Worm (Caenorhabditis elegans): ENCODE results near the gene C39H7.4.

The C39H7.4 gene

DNA sequence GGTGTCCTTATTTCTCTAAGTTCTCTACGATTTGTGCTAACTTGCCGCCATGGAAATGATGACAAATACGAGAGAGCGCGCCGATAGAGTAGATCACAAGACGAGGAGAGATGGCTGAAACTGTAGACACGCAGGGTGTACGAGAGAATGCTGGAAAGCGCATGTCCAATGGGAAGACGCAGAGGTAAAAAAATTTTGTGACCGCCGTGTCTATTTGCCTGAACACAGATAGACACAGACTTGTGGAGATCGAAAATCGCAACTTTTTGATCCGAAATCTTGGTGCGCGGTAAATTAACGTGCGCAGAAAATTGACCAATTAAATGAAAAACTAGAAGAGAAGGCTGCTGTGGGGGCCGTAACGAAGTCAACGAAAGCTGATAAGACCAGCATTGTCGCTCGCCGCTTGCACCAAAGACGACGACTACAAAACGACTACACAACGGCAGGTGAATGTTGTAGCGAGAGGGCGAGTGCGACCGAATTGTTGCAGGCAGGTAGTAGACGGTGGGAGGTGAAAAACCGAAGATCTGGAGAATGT, 42.8 kb upstream of the C39H7.4 start (continued):
- peak; percentile 10 for TF ChIP-seq ceh-14 (tag; optimal IDR thresholded peaks at IDR 0.05)
- no peak for TF ChIP-seq nhr-232 (tag; optimal IDR thresholded peaks at IDR 0.05)
- TF ChIP-seq ceh-34 (tag; optimal IDR thresholded peaks at IDR 0.05) = peak; percentile 43
- TF ChIP-seq odd-2 (tag; optimal IDR thresholded peaks at IDR 0.05) = no peak
- TF ChIP-seq ceh-9 (tag; optimal IDR thresholded peaks at IDR 0.05) = no peak
- TF ChIP-seq T23F11.4 (GFP tag; optimal IDR thresholded peaks at IDR 0.05) = no peak
- no peak for TF ChIP-seq unc-86 (tag; optimal IDR thresholded peaks at IDR 0.05)
- TF ChIP-seq unc-55 (GFP tag; optimal IDR thresholded peaks at IDR 0.05) = peak; percentile 20
- TF ChIP-seq F13H6.1 (tag; optimal IDR thresholded peaks at IDR 0.05) = peak; percentile 32
- TF ChIP-seq pat-9 (tag; optimal IDR thresholded peaks at IDR 0.05) = no peak
- no peak for TF ChIP-seq pha-4 (tag; optimal IDR thresholded peaks at IDR 0.05)
- TF ChIP-seq ceh-30 (tag; optimal IDR thresholded peaks at IDR 0.05) = peak; percentile 91
- TF ChIP-seq ceh-19 (GFP tag; optimal IDR thresholded peaks at IDR 0.05) = peak; percentile 6
- TF ChIP-seq tbx-7 (tag; optimal IDR thresholded peaks at IDR 0.05) = no peak
- no peak for TF ChIP-seq mec-3 (tag; optimal IDR thresholded peaks at IDR 0.05; ENCODE audit: borderline replicate concordance)
- no peak for TF ChIP-seq ttx-3 (tag; optimal IDR thresholded peaks at IDR 0.05)
- TF ChIP-seq Y22D7AL.16 (tag; optimal IDR thresholded peaks at IDR 0.05) = no peak
- peak; percentile 64 for TF ChIP-seq elt-2 (tag; optimal IDR thresholded peaks at IDR 0.05)
- no peak for TF ChIP-seq nhr-11 (tag; optimal IDR thresholded peaks at IDR 0.05)
- no peak for TF ChIP-seq ahr-1 (tag; optimal IDR thresholded peaks at IDR 0.05)
- TF ChIP-seq ztf-16 (tag; optimal IDR thresholded peaks at IDR 0.05) = peak; percentile 34
- TF ChIP-seq rnt-1 (tag; optimal IDR thresholded peaks at IDR 0.05) = peak; percentile 49
- TF ChIP-seq tbx-2 (tag; optimal IDR thresholded peaks at IDR 0.05) = peak; percentile 50
- TF ChIP-seq ceh-48 (tag; optimal IDR thresholded peaks at IDR 0.05) = no peak
- peak; percentile 71 for TF ChIP-seq ceh-18 (tag; optimal IDR thresholded peaks at IDR 0.05)
- no peak for TF ChIP-seq zip-5 (tag; optimal IDR thresholded peaks at IDR 0.05)
- TF ChIP-seq ref-2 (tag; optimal IDR thresholded peaks at IDR 0.05) = peak; percentile 46
- no peak for TF ChIP-seq fkh-6 (tag; optimal IDR thresholded peaks at IDR 0.05)
- TF ChIP-seq K09A11.1 (tag; optimal IDR thresholded peaks at IDR 0.05; ENCODE audit: insufficient read depth) = no peak
- no peak for TF ChIP-seq hlh-8 (tag; optimal IDR thresholded peaks at IDR 0.05)
- TF ChIP-seq unc-42 (tag; optimal IDR thresholded peaks at IDR 0.05) = peak; percentile 25
- TF ChIP-seq lim-6 (tag; optimal IDR thresholded peaks at IDR 0.05) = no peak

DNA sequence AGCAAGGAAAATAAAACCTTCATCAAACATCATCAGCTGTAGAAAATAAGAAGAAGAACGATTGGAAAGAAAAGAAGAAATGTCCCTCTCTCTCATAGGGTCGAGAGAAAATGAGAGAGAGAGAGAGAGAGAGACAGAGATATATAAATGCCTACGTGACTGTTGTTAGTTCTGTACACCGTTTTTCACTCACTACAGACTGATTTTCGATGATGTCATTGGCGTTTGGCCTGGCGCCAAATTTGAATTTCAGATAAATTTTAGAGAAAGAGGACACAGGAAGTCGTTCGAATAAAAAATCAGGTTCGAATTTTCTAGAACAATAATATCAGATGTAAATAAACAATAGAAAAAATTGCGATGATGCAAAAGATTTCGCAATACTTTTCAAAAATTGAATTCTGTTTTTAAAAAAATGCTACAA, 41.6 kb upstream of the C39H7.4 start:
- TF ChIP-seq dve-1 (tag; optimal IDR thresholded peaks at IDR 0.05) = peak; percentile 60
- peak; percentile 33 for TF ChIP-seq unc-55 (GFP tag; optimal IDR thresholded peaks at IDR 0.05)
- TF ChIP-seq ceh-6 (GFP tag; optimal IDR thresholded peaks at IDR 0.05) = no peak
- no peak for TF ChIP-seq elt-4 (tag; optimal IDR thresholded peaks at IDR 0.05)
- TF ChIP-seq nfya-1 (tag; optimal IDR thresholded peaks at IDR 0.05) = peak; percentile 22
- no peak for TF ChIP-seq T23F11.4 (GFP tag; optimal IDR thresholded peaks at IDR 0.05)
- TF ChIP-seq pqm-1 (tag; optimal IDR thresholded peaks at IDR 0.05) = no peak
- TF ChIP-seq ceh-30 (tag; optimal IDR thresholded peaks at IDR 0.05) = peak; percentile 57

DNA sequence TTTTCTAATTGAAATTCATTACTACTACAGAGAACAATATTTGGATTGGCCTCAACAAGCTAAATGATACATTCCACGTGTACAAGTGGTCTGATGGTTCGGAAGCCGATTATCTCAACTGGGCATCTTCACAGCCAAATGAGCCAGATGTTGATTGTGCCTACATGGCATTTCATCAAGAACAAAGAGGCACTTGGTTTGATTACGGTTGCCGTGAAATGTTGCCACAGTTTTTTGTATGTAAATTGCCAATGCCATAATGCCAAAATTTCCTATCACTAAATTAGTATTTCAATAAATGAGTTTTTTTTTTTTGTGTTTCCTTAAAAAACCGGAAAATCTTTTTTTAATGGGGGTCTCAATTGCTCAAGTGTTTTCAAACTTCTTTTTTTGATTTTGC, 40.3 kb upstream of the C39H7.4 start:
- TF ChIP-seq fax-1 (tag; optimal IDR thresholded peaks at IDR 0.05) (no peak), elt-4 (tag; optimal IDR thresholded peaks at IDR 0.05) (no peak), ceh-9 (tag; optimal IDR thresholded peaks at IDR 0.05) (no peak), ceh-34 (tag; optimal IDR thresholded peaks at IDR 0.05) (no peak), ttx-3 (tag; optimal IDR thresholded peaks at IDR 0.05) (no peak), fkh-6 (tag; optimal IDR thresholded peaks at IDR 0.05) (no peak), pha-4 (tag; optimal IDR thresholded peaks at IDR 0.05) (no peak), unc-86 (tag; optimal IDR thresholded peaks at IDR 0.05) (no peak), lin-11 (tag; optimal IDR thresholded peaks at IDR 0.05) (no peak), ahr-1 (tag; optimal IDR thresholded peaks at IDR 0.05) (no peak), ceh-14 (tag; optimal IDR thresholded peaks at IDR 0.05) (no peak), tbx-2 (tag; optimal IDR thresholded peaks at IDR 0.05) (no peak), fkh-10 (GFP tag; optimal IDR thresholded peaks at IDR 0.05) (no peak), npax-4 (tag; optimal IDR thresholded peaks at IDR 0.05) (no peak)
